Worm (Caenorhabditis elegans) whole organism, L4 larva: ENCODE data around the gene msra-1.

Experiments
- D1046.2 ChIP-seq: fragments of 200-800 bp; sonication (Bioruptor generic); IDR thresholded peaks from 2 replicates; pipeline ENCODE4 v1.3.6; 2022; ENCODE audit warnings: missing genetic modification characterization, missing compliant biosample characterization
- F10B5.3 ChIP-seq: sonication (generic microtip); optimal IDR thresholded peaks from 2 replicates; lab custom pipeline; 2016; ENCODE audit warnings: mild to moderate bottlenecking, missing genetic modification characterization, missing compliant biosample characterization
- F37D6.2 ChIP-seq: sonication (generic microtip); optimal IDR thresholded peaks from 2 replicates; lab custom pipeline; 2016; ENCODE audit warnings: mild to moderate bottlenecking, missing genetic modification characterization, missing compliant biosample characterization
- F44E2.7 ChIP-seq: fragments of 200-800 bp; sonication (Bioruptor generic); IDR thresholded peaks from 2 replicates; pipeline ENCODE4 v2.1.2; 2022; ENCODE audit warnings: missing genetic modification characterization, missing compliant biosample characterization
- F49E8.2 ChIP-seq: sonication (generic microtip); optimal IDR thresholded peaks from 2 replicates; lab custom pipeline; 2016; ENCODE audit warnings: missing compliant biosample characterization, mild to moderate bottlenecking, missing genetic modification characterization, borderline replicate concordance
- T26A8.4 ChIP-seq: fragments of 200-800 bp; sonication (Bioruptor generic); IDR thresholded peaks from 2 replicates; pipeline ENCODE4 v1.3.6; 2022; ENCODE audit warnings: missing genetic modification characterization, missing compliant biosample characterization
- Y48G9A.11 ChIP-seq: fragments of 200-800 bp; sonication (Bioruptor generic); IDR thresholded peaks from 2 replicates; pipeline ENCODE4 v1.3.6; 2022; ENCODE audit warnings: missing genetic modification reagents, missing genetic modification characterization, missing compliant biosample characterization
- ZK546.5 ChIP-seq, 2 experiments: sonication (generic microtip); optimal IDR thresholded peaks; 2 replicates each; lab custom pipeline; 2017; ENCODE audit warnings: missing biosample characterization in 2 of 2, missing genetic modification characterization in 2 of 2
- aha-1 ChIP-seq: fragments of 150-350 bp; peaks from one replicate; lab custom pipeline; 2014; ENCODE audit warnings: missing biosample characterization, missing genetic modification characterization
- aly-2 ChIP-seq: sonication (generic microtip); optimal IDR thresholded peaks from 2 replicates; lab custom pipeline; 2018; ENCODE audit warnings: missing biosample characterization, missing genetic modification characterization
- ama-1 ChIP-seq: fragments of 150-350 bp; optimal IDR thresholded peaks from 2 replicates; lab custom pipeline; 2014; ENCODE audit warnings: inconsistent platforms, mixed read lengths
- arid-1 ChIP-seq: fragments of 200-800 bp; sonication (Bioruptor generic); conservative IDR thresholded peaks from 2 replicates; pipeline ENCODE4 v1.3.6; 2022; ENCODE audit warnings: missing genetic modification reagents, missing genetic modification characterization, missing compliant biosample characterization
- attf-4 ChIP-seq: sonication (generic microtip); optimal IDR thresholded peaks from 3 replicates; lab custom pipeline; 2017; ENCODE audit warnings: missing biosample characterization, missing genetic modification characterization
- ceh-32 ChIP-seq: sonication (generic microtip); optimal IDR thresholded peaks from 2 replicates; lab custom pipeline; 2016; ENCODE audit warnings: mild to moderate bottlenecking, missing genetic modification characterization, missing compliant biosample characterization; ENCODE audit not compliant: poor library complexity
- ceh-44 ChIP-seq: fragments of 200-800 bp; sonication (Bioruptor generic); IDR thresholded peaks from 2 replicates; pipeline ENCODE4 v1.3.6; 2022; ENCODE audit warnings: missing genetic modification reagents, missing genetic modification characterization, missing compliant biosample characterization
- ceh-82 ChIP-seq: sonication (generic microtip); optimal IDR thresholded peaks from 2 replicates; lab custom pipeline; 2017; ENCODE audit warnings: missing biosample characterization, missing genetic modification characterization
- ces-1 ChIP-seq: fragments of 150-350 bp; sonication (generic microtip); optimal IDR thresholded peaks from 4 replicates; lab custom pipeline; 2014; ENCODE audit warnings: missing biosample characterization, missing genetic modification reagents, missing genetic modification characterization
- cey-2 ChIP-seq: sonication (generic microtip); optimal IDR thresholded peaks from 3 replicates; lab custom pipeline; 2017; ENCODE audit warnings: missing genetic modification characterization, mild to moderate bottlenecking, missing compliant biosample characterization, antibody characterized with exemption, borderline replicate concordance; ENCODE audit not compliant: insufficient read depth
- ctbp-1 ChIP-seq: fragments of 200-800 bp; sonication (Bioruptor generic); IDR thresholded peaks from 2 replicates; pipeline ENCODE4 v1.3.6; 2022; ENCODE audit warnings: missing genetic modification reagents, missing genetic modification characterization, missing compliant biosample characterization
- daf-8 ChIP-seq: fragments of 200-800 bp; sonication (Bioruptor generic); IDR thresholded peaks from 2 replicates; pipeline ENCODE4 v1.3.6; 2022; ENCODE audit warnings: missing genetic modification characterization, missing compliant biosample characterization
- dpl-1 ChIP-seq: fragments of 150-350 bp; optimal IDR thresholded peaks from 2 replicates; lab custom pipeline; 2014; ENCODE audit warnings: missing biosample characterization, missing genetic modification reagents, missing genetic modification characterization
- duxl-1 ChIP-seq: sonication (generic microtip); optimal IDR thresholded peaks from 2 replicates; lab custom pipeline; 2016; ENCODE audit warnings: mild to moderate bottlenecking, missing genetic modification characterization, moderate library complexity, missing compliant biosample characterization; ENCODE audit not compliant: poor library complexity
- egl-27 ChIP-seq: sonication (generic microtip); optimal IDR thresholded peaks from 3 replicates; lab custom pipeline; 2017; ENCODE audit warnings: missing biosample characterization, missing genetic modification reagents, missing genetic modification characterization
- gei-8 ChIP-seq: fragments of 200-800 bp; sonication (Bioruptor generic); optimal IDR thresholded peaks from 2 replicates; lab custom pipeline; 2018; ENCODE audit warnings: mild to moderate bottlenecking, missing genetic modification characterization, missing compliant biosample characterization
- hlh-11 ChIP-seq: fragments of 200-800 bp; sonication (Bioruptor generic); optimal IDR thresholded peaks from 2 replicates; lab custom pipeline; 2018; ENCODE audit warnings: mild to moderate bottlenecking, missing genetic modification characterization, missing compliant biosample characterization
- hmg-1.1 ChIP-seq: fragments of 200-800 bp; sonication (Bioruptor generic); IDR thresholded peaks from 2 replicates; pipeline ENCODE4 v1.3.6; 2022; ENCODE audit warnings: missing genetic modification reagents, missing genetic modification characterization, missing compliant biosample characterization
- lim-7 ChIP-seq: fragments of 200-800 bp; sonication (Bioruptor generic); IDR thresholded peaks from 2 replicates; pipeline ENCODE4 v1.3.6; 2022; ENCODE audit warnings: missing genetic modification characterization, missing compliant biosample characterization
- lin-13 ChIP-seq: fragments of 150-350 bp; optimal IDR thresholded peaks from 2 replicates; lab custom pipeline; 2014; ENCODE audit warnings: missing biosample characterization, missing genetic modification reagents, missing genetic modification characterization
- lir-3 ChIP-seq: sonication (generic microtip); optimal IDR thresholded peaks from 2 replicates; lab custom pipeline; 2016; ENCODE audit warnings: mild to moderate bottlenecking, missing genetic modification characterization, missing compliant biosample characterization
- madf-5 ChIP-seq, 2 experiments: fragments of 200-800 bp; sonication (Bioruptor generic); IDR thresholded peaks; 2 replicates each; pipeline ENCODE4 v1.3.6; 2022; ENCODE audit warnings: missing compliant biosample characterization in 2 of 2, missing genetic modification characterization in 2 of 2
- madf-9 ChIP-seq: fragments of 200-800 bp; sonication (Bioruptor generic); conservative IDR thresholded peaks from 2 replicates; pipeline ENCODE4 v1.3.6; 2022; ENCODE audit warnings: missing genetic modification reagents, missing genetic modification characterization, missing compliant biosample characterization
- mdt-29 ChIP-seq: fragments of 200-800 bp; sonication (Bioruptor generic); IDR thresholded peaks from 2 replicates; pipeline ENCODE4 v1.3.6; 2022; ENCODE audit warnings: missing genetic modification reagents, missing genetic modification characterization, missing compliant biosample characterization
- mep-1 ChIP-seq: fragments of 150-350 bp; sonication (generic microtip); optimal IDR thresholded peaks from 3 replicates; lab custom pipeline; 2014; ENCODE audit warnings: missing biosample characterization, missing genetic modification characterization
- mes-2 ChIP-seq: sonication (generic microtip); optimal IDR thresholded peaks from 2 replicates; lab custom pipeline; 2016; ENCODE audit warnings: missing genotype, mild to moderate bottlenecking, missing genetic modification characterization, missing compliant biosample characterization; ENCODE audit not compliant: poor library complexity, severe bottlenecking
- mxl-3 ChIP-seq: fragments of 200-800 bp; sonication (Bioruptor generic); optimal IDR thresholded peaks from 2 replicates; lab custom pipeline; 2018; ENCODE audit warnings: mild to moderate bottlenecking, missing genetic modification characterization, missing compliant biosample characterization
- nhr-11 ChIP-seq: fragments of 150-350 bp; optimal IDR thresholded peaks from 2 replicates; lab custom pipeline; 2014; ENCODE audit warnings: missing biosample characterization, missing genetic modification characterization
- nhr-237 ChIP-seq: sonication (generic microtip); optimal IDR thresholded peaks from 2 replicates; lab custom pipeline; 2017; ENCODE audit warnings: missing biosample characterization, missing genetic modification characterization
- nhr-25 ChIP-seq: sonication (generic microtip); optimal IDR thresholded peaks from 2 replicates; lab custom pipeline; 2017; ENCODE audit warnings: missing genetic modification characterization, mild to moderate bottlenecking, missing compliant biosample characterization, antibody characterized with exemption, moderate library complexity, borderline replicate concordance; ENCODE audit not compliant: insufficient read depth
- nhr-28 ChIP-seq: fragments of 150-350 bp; optimal IDR thresholded peaks from 2 replicates; lab custom pipeline; 2014; ENCODE audit warnings: missing biosample characterization, missing genetic modification characterization
- nhr-48 ChIP-seq: sonication (generic microtip); optimal IDR thresholded peaks from 2 replicates; lab custom pipeline; 2016; ENCODE audit warnings: mild to moderate bottlenecking, missing genetic modification characterization, missing compliant biosample characterization
- nhr-6 ChIP-seq: fragments of 150-350 bp; optimal IDR thresholded peaks from 2 replicates; lab custom pipeline; 2014; ENCODE audit warnings: missing biosample characterization, missing genetic modification characterization
- nhr-76 ChIP-seq: fragments of 150-350 bp; optimal IDR thresholded peaks from 2 replicates; lab custom pipeline; 2014; ENCODE audit warnings: missing biosample characterization, missing genetic modification characterization
- pha-4 ChIP-seq, 2 experiments: fragments of 150-350 bp in 1 of 2; fragments of 200-800 bp in 1 of 2; sonication (Bioruptor generic) in 1 of 2; IDR thresholded peaks in 1 of 2; optimal IDR thresholded peaks in 1 of 2; 2 replicates each; pipeline versions ENCODE4 v1.3.6 to Lab custom; 2014 to 2022; ENCODE audit warnings: missing genetic modification characterization in 2 of 2, missing genetic modification reagents in 2 of 2, missing biosample characterization in 1 of 2, missing compliant biosample characterization in 1 of 2
- php-3 ChIP-seq: fragments of 200-800 bp; sonication (Bioruptor generic); IDR thresholded peaks from 2 replicates; pipeline ENCODE4 v1.3.6; 2022; ENCODE audit warnings: missing genetic modification reagents, missing genetic modification characterization, missing compliant biosample characterization
- saeg-2 ChIP-seq: fragments of 200-800 bp; sonication (Bioruptor generic); IDR thresholded peaks from 2 replicates; pipeline ENCODE4 v1.3.6; 2022; ENCODE audit warnings: missing genetic modification reagents, missing genetic modification characterization, missing compliant biosample characterization
- skn-1 ChIP-seq: fragments of 150-350 bp; optimal IDR thresholded peaks from 2 replicates; lab custom pipeline; 2014; ENCODE audit warnings: missing biosample characterization, missing genetic modification characterization
- snpc-1.2 ChIP-seq: fragments of 200-800 bp; sonication (Bioruptor generic); IDR thresholded peaks from 2 replicates; pipeline ENCODE4 v1.3.6; 2022; ENCODE audit warnings: missing genetic modification reagents, missing genetic modification characterization, missing compliant biosample characterization
- tra-1 ChIP-seq: fragments of 200-800 bp; sonication (Bioruptor generic); IDR thresholded peaks from 2 replicates; pipeline ENCODE4 v1.3.6; 2022; ENCODE audit warnings: missing genetic modification reagents, missing genetic modification characterization, missing compliant biosample characterization
- unc-130 ChIP-seq: sonication (generic microtip); optimal IDR thresholded peaks from 2 replicates; lab custom pipeline; 2016; ENCODE audit warnings: missing genetic modification reagents, missing genetic modification characterization, missing compliant biosample characterization
- unc-62 ChIP-seq, 3 experiments: fragments of 150-350 bp in 1 of 3; sonication (generic microtip); optimal IDR thresholded peaks in 2 of 3; peaks in 1 of 3; 1 replicate in 1 of 3; 2 replicates in 2 of 3; lab custom pipeline; 2014 to 2017; ENCODE audit warnings: missing biosample characterization in 3 of 3, missing genetic modification characterization in 3 of 3, missing genetic modification reagents in 3 of 3, missing genotype in 1 of 3
- vab-7 ChIP-seq: fragments of 200-800 bp; sonication (Bioruptor generic); IDR thresholded peaks from 2 replicates; pipeline ENCODE4 v1.3.6; 2022; ENCODE audit warnings: missing genetic modification reagents, missing genetic modification characterization, missing compliant biosample characterization

Gene msra-1

ce11 chrII:7404001-7404400 lies 40.2 kb upstream of the msra-1 start:
- no peak for TF ChIP-seq Y48G9A.11 (GFP tag; lab: Robert Waterston, UW)
- no peak for TF ChIP-seq skn-1
- no peak for TF ChIP-seq tra-1
- TF ChIP-seq ces-1 (GFP tag; lab: Kevin White, UChicago), result no peak
- peak; percentile 73 for TF ChIP-seq aha-1 (tag; lab: Kevin White, UChicago)
- no peak for TF ChIP-seq unc-130 (GFP tag; lab: Kevin White, UChicago)
- no peak for TF ChIP-seq ceh-32
- TF ChIP-seq nhr-28 (tag; lab: Kevin White, UChicago), result no peak
- no peak for TF ChIP-seq F44E2.7
- TF ChIP-seq madf-5 (GFP tag; IDR thresholded peaks at IDR 0.05; lab: Robert Waterston, UW), result no peak
- TF ChIP-seq F10B5.3 (tag; lab: Kevin White, UChicago), result no peak
- no peak for TF ChIP-seq lin-13
- TF ChIP-seq vab-7 (GFP tag; lab: Robert Waterston, UW), result no peak
- TF ChIP-seq hmg-1.1 (GFP tag; lab: Robert Waterston, UW), result no peak
- TF ChIP-seq ctbp-1 (GFP tag; lab: Robert Waterston, UW), result no peak
- peak; percentile 71 for TF ChIP-seq hlh-11 (tag; lab: Kevin White, UChicago)
- no peak for TF ChIP-seq lim-7 (GFP tag; lab: Robert Waterston, UW)
- no peak for TF ChIP-seq dpl-1 (GFP tag; lab: Kevin White, UChicago)
- TF ChIP-seq nhr-48 (tag; lab: Kevin White, UChicago), result peak; percentile 8
- no peak for TF ChIP-seq nhr-237 (tag; lab: Kevin White, UChicago)
- TF ChIP-seq madf-9, result no peak
- TF ChIP-seq ZK546.5 (tag; optimal IDR thresholded peaks at IDR 0.05; lab: Kevin White, UChicago), result no peak
- TF ChIP-seq nhr-76 (tag; lab: Kevin White, UChicago), result no peak
- TF ChIP-seq pha-4 (GFP tag; IDR thresholded peaks at IDR 0.05; lab: Robert Waterston, UW), result no peak
- no peak for TF ChIP-seq pha-4 (tag; optimal IDR thresholded peaks at IDR 0.05; lab: Kevin White, UChicago)
- TF ChIP-seq duxl-1, result no peak
- TF ChIP-seq mes-2 (tag; lab: Kevin White, UChicago), result no peak
- TF ChIP-seq nhr-25, result peak; percentile 52
- TF ChIP-seq nhr-11 (tag; lab: Kevin White, UChicago), result no peak
- TF ChIP-seq egl-27 (tag; lab: Kevin White, UChicago), result no peak
- TF ChIP-seq php-3 (GFP tag; lab: Robert Waterston, UW), result no peak
- TF ChIP-seq gei-8 (GFP tag; lab: Kevin White, UChicago), result no peak
- peak in 1 of 2 experiments; percentile 61 for TF ChIP-seq unc-62 (GFP tag; optimal IDR thresholded peaks at IDR 0.05 in 1 of 2; lab: Kevin White, UChicago)
- TF ChIP-seq unc-62 (tag; optimal IDR thresholded peaks at IDR 0.05; lab: Kevin White, UChicago), result no peak
- no peak for TF ChIP-seq F49E8.2
- TF ChIP-seq mep-1 (tag; lab: Kevin White, UChicago), result peak; percentile 1
- no peak for TF ChIP-seq saeg-2 (GFP tag; lab: Robert Waterston, UW)
- TF ChIP-seq T26A8.4 (GFP tag; lab: Robert Waterston, UW), result peak; percentile 20; the same call in 1 of the 2 replicates
- TF ChIP-seq ceh-44 (GFP tag; lab: Robert Waterston, UW), result no peak
- TF ChIP-seq nhr-6 (tag; lab: Kevin White, UChicago), result no peak
- TF ChIP-seq snpc-1.2, result no peak
- TF ChIP-seq mxl-3, result peak; percentile 61
- no peak for TF ChIP-seq mdt-29 (GFP tag; lab: Robert Waterston, UW)
- no peak for TF ChIP-seq cey-2 (tag; lab: Kevin White, UChicago)
- TF ChIP-seq attf-4 (tag; lab: Kevin White, UChicago), result no peak
- no peak for TF ChIP-seq arid-1 (GFP tag; lab: Robert Waterston, UW)
- no peak for TF ChIP-seq aly-2 (tag; lab: Kevin White, UChicago)
- no peak for TF ChIP-seq D1046.2 (GFP tag; lab: Robert Waterston, UW)
- TF ChIP-seq ama-1 (lab: Kevin White, UChicago), result no peak
- TF ChIP-seq ceh-82 (tag; lab: Kevin White, UChicago), result no peak
- no peak for TF ChIP-seq F37D6.2
- TF ChIP-seq daf-8, result no peak
- TF ChIP-seq lir-3 (tag; lab: Kevin White, UChicago), result no peak
